Worm (Caenorhabditis elegans) whole organism, L4 larva: ENCODE results near the gene M7.12.

ENCODE experiments used
- F37D6.2 ChIP-seq: sonication (generic microtip); optimal IDR thresholded peaks from 2 replicates; lab custom pipeline; 2016; ENCODE audit warnings: mild to moderate bottlenecking, missing genetic modification characterization, missing compliant biosample characterization
- F44E2.7 ChIP-seq: fragments of 200-800 bp; sonication (Bioruptor generic); IDR thresholded peaks from 2 replicates; pipeline ENCODE4 v2.1.2; 2022; ENCODE audit warnings: missing genetic modification characterization, missing compliant biosample characterization
- F49E8.2 ChIP-seq: sonication (generic microtip); optimal IDR thresholded peaks from 2 replicates; lab custom pipeline; 2016; ENCODE audit warnings: missing compliant biosample characterization, mild to moderate bottlenecking, missing genetic modification characterization, borderline replicate concordance
- T20F7.1 ChIP-seq: fragments of 200-800 bp; sonication (Bioruptor generic); optimal IDR thresholded peaks from 2 replicates; lab custom pipeline; 2018; ENCODE audit warnings: mild to moderate bottlenecking, missing genetic modification characterization, missing compliant biosample characterization
- Y75B8A.6 ChIP-seq: fragments of 200-800 bp; sonication (Bioruptor generic); IDR thresholded peaks from 2 replicates; pipeline ENCODE4 v1.3.6; 2022; ENCODE audit warnings: missing genetic modification reagents, missing genetic modification characterization, missing compliant biosample characterization
- ZK337.2 ChIP-seq: fragments of 200-800 bp; sonication (Bioruptor generic); IDR thresholded peaks from 2 replicates; pipeline ENCODE4 v1.3.6; 2022; ENCODE audit warnings: missing genetic modification reagents, missing genetic modification characterization, missing compliant biosample characterization
- ZK546.5 ChIP-seq, 2 experiments: sonication (generic microtip); optimal IDR thresholded peaks; 2 replicates each; lab custom pipeline; 2017; ENCODE audit warnings: missing biosample characterization in 2 of 2, missing genetic modification characterization in 2 of 2
- aly-2 ChIP-seq: sonication (generic microtip); optimal IDR thresholded peaks from 2 replicates; lab custom pipeline; 2018; ENCODE audit warnings: missing biosample characterization, missing genetic modification characterization
- ceh-32 ChIP-seq: sonication (generic microtip); optimal IDR thresholded peaks from 2 replicates; lab custom pipeline; 2016; ENCODE audit warnings: mild to moderate bottlenecking, missing genetic modification characterization, missing compliant biosample characterization; ENCODE audit not compliant: poor library complexity
- ceh-82 ChIP-seq: sonication (generic microtip); optimal IDR thresholded peaks from 2 replicates; lab custom pipeline; 2017; ENCODE audit warnings: missing biosample characterization, missing genetic modification characterization
- ces-1 ChIP-seq: fragments of 150-350 bp; sonication (generic microtip); optimal IDR thresholded peaks from 4 replicates; lab custom pipeline; 2014; ENCODE audit warnings: missing biosample characterization, missing genetic modification reagents, missing genetic modification characterization
- daf-16 ChIP-seq, 3 experiments: sonication (generic microtip); optimal IDR thresholded peaks; 2 replicates each; lab custom pipeline; 2016 to 2017; ENCODE audit warnings: missing genetic modification characterization in 3 of 3, missing genetic modification reagents in 3 of 3, mild to moderate bottlenecking in 2 of 3, missing compliant biosample characterization in 2 of 3, missing biosample characterization in 1 of 3, moderate library complexity in 1 of 3
- daf-19 ChIP-seq: fragments of 200-800 bp; sonication (Bioruptor generic); conservative IDR thresholded peaks from 2 replicates; pipeline ENCODE4 v1.3.6; 2022; ENCODE audit warnings: missing genetic modification characterization, missing compliant biosample characterization
- dpl-1 ChIP-seq: fragments of 150-350 bp; optimal IDR thresholded peaks from 2 replicates; lab custom pipeline; 2014; ENCODE audit warnings: missing biosample characterization, missing genetic modification reagents, missing genetic modification characterization
- egl-27 ChIP-seq: sonication (generic microtip); optimal IDR thresholded peaks from 3 replicates; lab custom pipeline; 2017; ENCODE audit warnings: missing biosample characterization, missing genetic modification reagents, missing genetic modification characterization
- fkh-10 ChIP-seq: fragments of 150-350 bp; optimal IDR thresholded peaks from 2 replicates; lab custom pipeline; 2014; ENCODE audit warnings: missing biosample characterization, missing genetic modification reagents, missing genetic modification characterization
- fos-1 ChIP-seq: fragments of 150-350 bp; optimal IDR thresholded peaks from 2 replicates; lab custom pipeline; 2014; ENCODE audit warnings: missing biosample characterization, missing genetic modification characterization
- hlh-11 ChIP-seq: fragments of 200-800 bp; sonication (Bioruptor generic); optimal IDR thresholded peaks from 2 replicates; lab custom pipeline; 2018; ENCODE audit warnings: mild to moderate bottlenecking, missing genetic modification characterization, missing compliant biosample characterization
- hlh-30 ChIP-seq: sonication (generic microtip); optimal IDR thresholded peaks from 2 replicates; lab custom pipeline; 2017; ENCODE audit warnings: antibody characterized with exemption, mild to moderate bottlenecking, missing genetic modification characterization, missing compliant biosample characterization; ENCODE audit not compliant: insufficient read depth
- hmg-1.1 ChIP-seq: fragments of 200-800 bp; sonication (Bioruptor generic); IDR thresholded peaks from 2 replicates; pipeline ENCODE4 v1.3.6; 2022; ENCODE audit warnings: missing genetic modification reagents, missing genetic modification characterization, missing compliant biosample characterization
- jun-1 ChIP-seq: fragments of 150-350 bp; optimal IDR thresholded peaks from 2 replicates; lab custom pipeline; 2014; ENCODE audit warnings: missing biosample characterization, missing genetic modification reagents, missing genetic modification characterization
- lin-15B ChIP-seq: fragments of 150-350 bp; sonication (generic microtip); optimal IDR thresholded peaks from 3 replicates; lab custom pipeline; 2014; ENCODE audit warnings: missing biosample characterization, missing genetic modification characterization
- lin-38 ChIP-seq: fragments of 200-800 bp; sonication (Bioruptor generic); IDR thresholded peaks from 2 replicates; pipeline ENCODE4 v1.3.6; 2022; ENCODE audit warnings: missing genetic modification reagents, missing genetic modification characterization, missing compliant biosample characterization
- lir-3 ChIP-seq: sonication (generic microtip); optimal IDR thresholded peaks from 2 replicates; lab custom pipeline; 2016; ENCODE audit warnings: mild to moderate bottlenecking, missing genetic modification characterization, missing compliant biosample characterization
- lsy-2 ChIP-seq, 2 experiments: fragments of 150-350 bp in 1 of 2; sonication (generic microtip) in 1 of 2; optimal IDR thresholded peaks; 2 replicates each; lab custom pipeline; 2014 to 2017; ENCODE audit warnings: missing biosample characterization in 2 of 2, missing genetic modification characterization in 2 of 2
- mep-1 ChIP-seq: fragments of 150-350 bp; sonication (generic microtip); optimal IDR thresholded peaks from 3 replicates; lab custom pipeline; 2014; ENCODE audit warnings: missing biosample characterization, missing genetic modification characterization
- mxl-2 ChIP-seq: fragments of 200-800 bp; sonication (Bioruptor generic); conservative IDR thresholded peaks from 2 replicates; pipeline ENCODE4 v1.3.6; 2022; ENCODE audit warnings: missing genetic modification reagents, missing genetic modification characterization, missing compliant biosample characterization
- nhr-237 ChIP-seq: sonication (generic microtip); optimal IDR thresholded peaks from 2 replicates; lab custom pipeline; 2017; ENCODE audit warnings: missing biosample characterization, missing genetic modification characterization
- nhr-25 ChIP-seq: sonication (generic microtip); optimal IDR thresholded peaks from 2 replicates; lab custom pipeline; 2017; ENCODE audit warnings: missing genetic modification characterization, mild to moderate bottlenecking, missing compliant biosample characterization, antibody characterized with exemption, moderate library complexity, borderline replicate concordance; ENCODE audit not compliant: insufficient read depth
- nhr-48 ChIP-seq: sonication (generic microtip); optimal IDR thresholded peaks from 2 replicates; lab custom pipeline; 2016; ENCODE audit warnings: mild to moderate bottlenecking, missing genetic modification characterization, missing compliant biosample characterization
- nhr-6 ChIP-seq: fragments of 150-350 bp; optimal IDR thresholded peaks from 2 replicates; lab custom pipeline; 2014; ENCODE audit warnings: missing biosample characterization, missing genetic modification characterization
- nhr-77 ChIP-seq: fragments of 150-350 bp; optimal IDR thresholded peaks from 2 replicates; lab custom pipeline; 2014; ENCODE audit warnings: missing biosample characterization, missing genetic modification characterization
- pqm-1 ChIP-seq: sonication (generic microtip); optimal IDR thresholded peaks from 2 replicates; lab custom pipeline; 2017; ENCODE audit warnings: missing biosample characterization, missing genetic modification characterization
- rbr-2 ChIP-seq: sonication (generic microtip); optimal IDR thresholded peaks from 2 replicates; lab custom pipeline; 2016; ENCODE audit warnings: missing genotype, missing genetic modification characterization, missing compliant biosample characterization
- set-16 ChIP-seq: fragments of 200-800 bp; sonication (Bioruptor generic); IDR thresholded peaks from 2 replicates; pipeline ENCODE4 v1.3.6; 2022; ENCODE audit warnings: missing genetic modification reagents, missing genetic modification characterization, missing compliant biosample characterization
- snpc-1.2 ChIP-seq: fragments of 200-800 bp; sonication (Bioruptor generic); IDR thresholded peaks from 2 replicates; pipeline ENCODE4 v1.3.6; 2022; ENCODE audit warnings: missing genetic modification reagents, missing genetic modification characterization, missing compliant biosample characterization
- spr-1 ChIP-seq: sonication (generic microtip); optimal IDR thresholded peaks from 2 replicates; lab custom pipeline; 2016; ENCODE audit warnings: mild to moderate bottlenecking, missing genetic modification characterization, missing compliant biosample characterization
- unc-130 ChIP-seq: sonication (generic microtip); optimal IDR thresholded peaks from 2 replicates; lab custom pipeline; 2016; ENCODE audit warnings: missing genetic modification reagents, missing genetic modification characterization, missing compliant biosample characterization
- zag-1 ChIP-seq: fragments of 150-350 bp; optimal IDR thresholded peaks from 2 replicates; lab custom pipeline; 2014; ENCODE audit warnings: missing biosample characterization, missing genetic modification characterization
- zip-11 ChIP-seq: fragments of 200-800 bp; sonication (Bioruptor generic); IDR thresholded peaks from 2 replicates; pipeline ENCODE4 v1.3.6; 2022; ENCODE audit warnings: missing genetic modification characterization, missing compliant biosample characterization

M7.12 gene

ce11 chrIV:11142314-11143227 is 44.8 kb upstream of the M7.12 start, which contains the start of gene skih-2:
Gene skih-2, minus strand, starts transcription at chrIV:11142364.
- no peak for TF ChIP-seq lir-3
- peak; percentile 40 for TF ChIP-seq T20F7.1 (GFP tag; lab: Kevin White, UChicago)
- peak in 1 of 2 experiments; percentile 78 for TF ChIP-seq lsy-2 (tag; optimal IDR thresholded peaks at IDR 0.05; lab: Kevin White, UChicago)
- TF ChIP-seq nhr-237 (tag; lab: Kevin White, UChicago) = no peak
- no peak for TF ChIP-seq nhr-25
- no peak for TF ChIP-seq jun-1
- no peak for TF ChIP-seq ceh-32 (tag; lab: Kevin White, UChicago)
- TF ChIP-seq F44E2.7 (GFP tag; lab: Robert Waterston, UW) = no peak
- no peak for TF ChIP-seq Y75B8A.6 (GFP tag; lab: Robert Waterston, UW)
- no peak for TF ChIP-seq nhr-48 (tag; lab: Kevin White, UChicago)
- TF ChIP-seq mep-1 (tag; lab: Kevin White, UChicago) = no peak
- no peak for TF ChIP-seq rbr-2 (tag; lab: Kevin White, UChicago)
- TF ChIP-seq hlh-30 = peak; percentile 29
- TF ChIP-seq fos-1 = no peak
- TF ChIP-seq spr-1 (tag; lab: Kevin White, UChicago) = no peak
- TF ChIP-seq aly-2 (tag; lab: Kevin White, UChicago) = no peak
- TF ChIP-seq nhr-77 (tag; lab: Kevin White, UChicago) = peak; percentile 7
- TF ChIP-seq set-16 (GFP tag; lab: Robert Waterston, UW) = no peak
- no peak for TF ChIP-seq F37D6.2
- TF ChIP-seq ZK546.5 (tag; optimal IDR thresholded peaks at IDR 0.05; lab: Kevin White, UChicago) = peak in 1 of 2 experiments; percentile 9
- TF ChIP-seq F49E8.2 (tag; lab: Kevin White, UChicago) = peak; percentile 64
- TF ChIP-seq fkh-10 (GFP tag; lab: Kevin White, UChicago) = peak; percentile 8
- TF ChIP-seq dpl-1 (GFP tag; lab: Kevin White, UChicago) = peak; percentile 93
- TF ChIP-seq lin-15B = no peak
- peak; percentile 40 for TF ChIP-seq lin-38
- no peak for TF ChIP-seq ceh-82 (tag; lab: Kevin White, UChicago)
- no peak for TF ChIP-seq hmg-1.1 (GFP tag; lab: Robert Waterston, UW)
- peak; percentile 36 for TF ChIP-seq egl-27 (tag; lab: Kevin White, UChicago)
- TF ChIP-seq zag-1 = no peak
- TF ChIP-seq pqm-1 (tag; lab: Kevin White, UChicago) = no peak
- TF ChIP-seq nhr-6 (tag; lab: Kevin White, UChicago) = peak; percentile 15
- no peak for TF ChIP-seq mxl-2 (GFP tag; lab: Robert Waterston, UW)
- TF ChIP-seq hlh-11 (tag; lab: Kevin White, UChicago) = no peak
- no peak for TF ChIP-seq zip-11 (GFP tag; lab: Robert Waterston, UW)
- TF ChIP-seq ZK337.2 (GFP tag; lab: Robert Waterston, UW) = no peak
- TF ChIP-seq unc-130 (GFP tag; lab: Kevin White, UChicago) = peak; percentile 32
- no peak for TF ChIP-seq daf-19 (GFP tag; lab: Robert Waterston, UW)
- TF ChIP-seq snpc-1.2 = peak; percentile 21; the same call in 1 of the 2 replicates
- no peak for TF ChIP-seq daf-16 (GFP tag; optimal IDR thresholded peaks at IDR 0.05; lab: Kevin White, UChicago)
- TF ChIP-seq daf-16 (tag; optimal IDR thresholded peaks at IDR 0.05; lab: Kevin White, UChicago) = peak; percentile 34
- TF ChIP-seq ces-1 (GFP tag; lab: Kevin White, UChicago) = no peak
- TF ChIP-seq, all 104 proteins: peak for 14
